Worm (Caenorhabditis elegans) whole organism, late embryonic: Measurements from ENCODE around the gene ugt-58.

ENCODE experiments used
- K02D7.2 ChIP-seq: sonication (generic microtip); optimal IDR thresholded peaks from 2 replicates; lab custom pipeline; 2017; ENCODE audit warnings: mild to moderate bottlenecking, missing genetic modification characterization, missing compliant biosample characterization
- ahr-1 ChIP-seq: sonication (generic microtip); optimal IDR thresholded peaks from 2 replicates; lab custom pipeline; 2016; ENCODE audit warnings: missing genetic modification characterization, missing compliant biosample characterization
- ama-1 ChIP-seq: fragments of 150-350 bp; optimal IDR thresholded peaks from 2 replicates; lab custom pipeline; 2014
- ceh-18 ChIP-seq: sonication (generic microtip); optimal IDR thresholded peaks from 2 replicates; lab custom pipeline; 2016; ENCODE audit warnings: missing genetic modification characterization, missing compliant biosample characterization
- ceh-19 ChIP-seq: fragments of 200-800 bp; sonication (Bioruptor generic); optimal IDR thresholded peaks from 2 replicates; lab custom pipeline; 2018; ENCODE audit warnings: mild to moderate bottlenecking, missing genetic modification characterization, missing compliant biosample characterization
- ceh-2 ChIP-seq: sonication (generic microtip); optimal IDR thresholded peaks from 2 replicates; lab custom pipeline; 2016; ENCODE audit warnings: missing genotype, missing genetic modification characterization, missing compliant biosample characterization
- ceh-24 ChIP-seq: sonication (generic microtip); optimal IDR thresholded peaks from 2 replicates; lab custom pipeline; 2016; ENCODE audit warnings: mild to moderate bottlenecking, missing genetic modification characterization, missing compliant biosample characterization
- ceh-34 ChIP-seq: sonication (generic microtip); optimal IDR thresholded peaks from 2 replicates; lab custom pipeline; 2016; ENCODE audit warnings: mild to moderate bottlenecking, missing genetic modification characterization, missing compliant biosample characterization
- ceh-45 ChIP-seq: fragments of 200-800 bp; sonication (Bioruptor generic); IDR thresholded peaks from 2 replicates; pipeline ENCODE4 v1.3.6; 2022; ENCODE audit warnings: missing genetic modification reagents, missing genetic modification characterization, missing compliant biosample characterization
- ceh-48 ChIP-seq: sonication (generic microtip); optimal IDR thresholded peaks from 2 replicates; lab custom pipeline; 2016; ENCODE audit warnings: missing genetic modification characterization, inconsistent platforms, missing compliant biosample characterization
- ceh-6 ChIP-seq: fragments of 200-800 bp; sonication (Bioruptor generic); optimal IDR thresholded peaks from 2 replicates; lab custom pipeline; 2018; ENCODE audit warnings: mild to moderate bottlenecking, missing genetic modification characterization, missing compliant biosample characterization
- ceh-9 ChIP-seq: sonication (generic microtip); optimal IDR thresholded peaks from 2 replicates; lab custom pipeline; 2016; ENCODE audit warnings: mild to moderate bottlenecking, missing genetic modification characterization, inconsistent platforms, missing compliant biosample characterization
- dmd-4 ChIP-seq: sonication (generic microtip); optimal IDR thresholded peaks from 2 replicates; lab custom pipeline; 2016; ENCODE audit warnings: borderline replicate concordance, missing genetic modification characterization, missing compliant biosample characterization
- dve-1 ChIP-seq: sonication (generic microtip); optimal IDR thresholded peaks from 2 replicates; lab custom pipeline; 2017; ENCODE audit warnings: antibody characterized with exemption, mild to moderate bottlenecking, missing genetic modification characterization, missing compliant biosample characterization
- elt-4 ChIP-seq: sonication (generic microtip); optimal IDR thresholded peaks from 2 replicates; lab custom pipeline; 2016; ENCODE audit warnings: missing genetic modification characterization, missing compliant biosample characterization
- ets-4 ChIP-seq: sonication (generic microtip); optimal IDR thresholded peaks from 2 replicates; lab custom pipeline; 2016; ENCODE audit warnings: missing genetic modification characterization, missing compliant biosample characterization
- fkh-10 ChIP-seq: fragments of 150-350 bp; optimal IDR thresholded peaks from 2 replicates; lab custom pipeline; 2014; ENCODE audit warnings: missing biosample characterization, missing genetic modification reagents, missing genetic modification characterization
- fkh-6 ChIP-seq: sonication (generic microtip); optimal IDR thresholded peaks from 2 replicates; lab custom pipeline; 2016; ENCODE audit warnings: missing genetic modification characterization, missing compliant biosample characterization
- gmeb-2 ChIP-seq: sonication (generic microtip); optimal IDR thresholded peaks from 2 replicates; lab custom pipeline; 2016; ENCODE audit warnings: missing genetic modification characterization, inconsistent platforms, missing compliant biosample characterization
- hlh-13 ChIP-seq: fragments of 200-800 bp; sonication (Bioruptor generic); optimal IDR thresholded peaks from 2 replicates; lab custom pipeline; 2018; ENCODE audit warnings: mild to moderate bottlenecking, missing genetic modification characterization, missing compliant biosample characterization
- hlh-15 ChIP-seq: sonication (generic microtip); optimal IDR thresholded peaks from 2 replicates; lab custom pipeline; 2016; ENCODE audit warnings: missing genetic modification characterization, missing compliant biosample characterization
- hlh-30 ChIP-seq: sonication (generic microtip); optimal IDR thresholded peaks from 2 replicates; lab custom pipeline; 2017; ENCODE audit warnings: antibody characterized with exemption, missing genetic modification characterization, missing compliant biosample characterization; ENCODE audit not compliant: insufficient read depth
- hlh-8 ChIP-seq: sonication (generic microtip); optimal IDR thresholded peaks from 2 replicates; lab custom pipeline; 2016; ENCODE audit warnings: missing genotype, missing genetic modification characterization, missing compliant biosample characterization
- lim-6 ChIP-seq: sonication (generic microtip); optimal IDR thresholded peaks from 2 replicates; lab custom pipeline; 2016; ENCODE audit warnings: missing genetic modification characterization, missing compliant biosample characterization
- lin-11 ChIP-seq: fragments of 200-800 bp; sonication (Bioruptor generic); optimal IDR thresholded peaks from 2 replicates; lab custom pipeline; 2018; ENCODE audit warnings: mild to moderate bottlenecking, missing genetic modification characterization, missing compliant biosample characterization
- madf-2 ChIP-seq: sonication (generic microtip); optimal IDR thresholded peaks from 2 replicates; lab custom pipeline; 2017; ENCODE audit warnings: missing genetic modification characterization, missing compliant biosample characterization
- mec-3 ChIP-seq: sonication (generic microtip); optimal IDR thresholded peaks from 2 replicates; lab custom pipeline; 2016; ENCODE audit warnings: borderline replicate concordance, missing genetic modification characterization, missing compliant biosample characterization
- npax-4 ChIP-seq: sonication (generic microtip); optimal IDR thresholded peaks from 2 replicates; lab custom pipeline; 2016; ENCODE audit warnings: missing genetic modification characterization, missing compliant biosample characterization
- pag-3 ChIP-seq: sonication (generic microtip); optimal IDR thresholded peaks from 2 replicates; lab custom pipeline; 2016; ENCODE audit warnings: missing compliant biosample characterization, missing genetic modification characterization, borderline replicate concordance
- pat-9 ChIP-seq: fragments of 200-800 bp; sonication (Bioruptor generic); optimal IDR thresholded peaks from 2 replicates; lab custom pipeline; 2018; ENCODE audit warnings: mild to moderate bottlenecking, missing genetic modification characterization, moderate library complexity, missing compliant biosample characterization
- pha-2 ChIP-seq: sonication (generic microtip); optimal IDR thresholded peaks from 2 replicates; lab custom pipeline; 2017; ENCODE audit warnings: mild to moderate bottlenecking, missing genetic modification characterization, missing compliant biosample characterization
- pha-4 ChIP-seq: fragments of 150-350 bp; optimal IDR thresholded peaks from 2 replicates; lab custom pipeline; 2018; ENCODE audit warnings: missing biosample characterization, missing genetic modification reagents, missing genetic modification characterization
- ref-2 ChIP-seq: sonication (generic microtip); optimal IDR thresholded peaks from 2 replicates; lab custom pipeline; 2016; ENCODE audit warnings: missing genetic modification characterization, missing compliant biosample characterization
- rnt-1 ChIP-seq: sonication (generic microtip); optimal IDR thresholded peaks from 2 replicates; lab custom pipeline; 2016; ENCODE audit warnings: missing genetic modification characterization, missing compliant biosample characterization
- sdc-2 ChIP-seq: sonication (generic microtip); optimal IDR thresholded peaks from 2 replicates; lab custom pipeline; 2016; ENCODE audit warnings: missing genotype, missing genetic modification characterization, missing compliant biosample characterization
- sox-4 ChIP-seq: sonication (generic microtip); optimal IDR thresholded peaks from 2 replicates; lab custom pipeline; 2017; ENCODE audit warnings: mild to moderate bottlenecking, missing genetic modification characterization, inconsistent platforms, missing compliant biosample characterization
- syd-9 ChIP-seq: sonication (generic microtip); optimal IDR thresholded peaks from 2 replicates; lab custom pipeline; 2016; ENCODE audit warnings: mild to moderate bottlenecking, missing genetic modification characterization, moderate library complexity, missing compliant biosample characterization
- tbx-2 ChIP-seq: sonication (generic microtip); optimal IDR thresholded peaks from 2 replicates; lab custom pipeline; 2016; ENCODE audit warnings: missing genetic modification characterization, missing compliant biosample characterization
- unc-42 ChIP-seq: sonication (generic microtip); optimal IDR thresholded peaks from 2 replicates; lab custom pipeline; 2016; ENCODE audit warnings: missing genotype, missing genetic modification characterization, missing compliant biosample characterization
- unc-55 ChIP-seq: sonication (generic microtip); optimal IDR thresholded peaks from 2 replicates; lab custom pipeline; 2017; ENCODE audit warnings: missing biosample characterization, missing genetic modification reagents, missing genetic modification characterization
- unc-86 ChIP-seq: sonication (generic microtip); optimal IDR thresholded peaks from 2 replicates; lab custom pipeline; 2016; ENCODE audit warnings: missing genetic modification characterization, missing compliant biosample characterization
- zip-5 ChIP-seq: sonication (generic microtip); optimal IDR thresholded peaks from 2 replicates; lab custom pipeline; 2016; ENCODE audit warnings: missing genetic modification characterization, missing compliant biosample characterization

The ugt-58 gene

ce11 chrII:9566045-9566444, 20.5 kb downstream of the ugt-58 start (continued):
- TF ChIP-seq unc-86 (tag; lab: Kevin White, UChicago) (peak; percentile 88), unc-55 (GFP tag; lab: Kevin White, UChicago) (no peak), mec-3 (tag; lab: Kevin White, UChicago) (peak; percentile 10), tbx-2 (tag; lab: Kevin White, UChicago) (peak; percentile 67), elt-4 (no peak), fkh-6 (tag; lab: Kevin White, UChicago) (peak; percentile 88), zip-5 (tag; lab: Kevin White, UChicago) (peak; percentile 65), dmd-4 (tag; lab: Kevin White, UChicago) (peak; percentile 42), ceh-34 (tag; lab: Kevin White, UChicago) (peak; percentile 80), ceh-24 (tag; lab: Kevin White, UChicago) (peak; percentile 58), pha-2 (peak; percentile 75), hlh-13 (GFP tag; lab: Kevin White, UChicago) (peak; percentile 73), unc-42 (tag; lab: Kevin White, UChicago) (peak; percentile 38), ref-2 (peak; percentile 85), gmeb-2 (tag; lab: Kevin White, UChicago) (peak; percentile 81), rnt-1 (peak; percentile 63), ceh-48 (tag; lab: Kevin White, UChicago) (peak; percentile 73), syd-9 (tag; lab: Kevin White, UChicago) (peak; percentile 86), ceh-18 (tag; lab: Kevin White, UChicago) (peak; percentile 70)

ce11 chrII:9560895-9561294, 25.7 kb downstream of the ugt-58 start:
- no peak for TF ChIP-seq ets-4 (tag; lab: Kevin White, UChicago)
- TF ChIP-seq K02D7.2 (tag; lab: Kevin White, UChicago), result no peak
- no peak for TF ChIP-seq dve-1 (tag; lab: Kevin White, UChicago)
- TF ChIP-seq ceh-45 (GFP tag; lab: Robert Waterston, UW), result no peak
- no peak for TF ChIP-seq pha-2
- no peak for TF ChIP-seq hlh-30
- TF ChIP-seq ceh-19 (GFP tag; lab: Kevin White, UChicago), result no peak
- no peak for TF ChIP-seq unc-42 (tag; lab: Kevin White, UChicago)
- TF ChIP-seq sdc-2 (tag; lab: Kevin White, UChicago), result no peak
- no peak for TF ChIP-seq fkh-10 (GFP tag; lab: Kevin White, UChicago)
- no peak for TF ChIP-seq ref-2
- TF ChIP-seq fkh-6 (tag; lab: Kevin White, UChicago), result no peak
- no peak for TF ChIP-seq ceh-34 (tag; lab: Kevin White, UChicago)
- no peak for TF ChIP-seq madf-2
- TF ChIP-seq ceh-9 (tag; lab: Kevin White, UChicago), result no peak
- no peak for TF ChIP-seq lin-11 (tag; lab: Kevin White, UChicago)
- no peak for TF ChIP-seq hlh-15
- no peak for TF ChIP-seq pha-4 (tag; lab: Kevin White, UChicago)

ce11 chrII:9559929-9560328, 26.7 kb downstream of the ugt-58 start, which contains the start of gene F35H8.4:
Gene F35H8.4 (minus strand): TSS chrII:9560029.
- TF ChIP-seq ceh-2 (tag; lab: Kevin White, UChicago) (no peak), lim-6 (no peak), K02D7.2 (tag; lab: Kevin White, UChicago) (no peak), ceh-6 (GFP tag; lab: Kevin White, UChicago) (no peak), unc-42 (tag; lab: Kevin White, UChicago) (no peak), pag-3 (tag; lab: Kevin White, UChicago) (no peak), sox-4 (no peak), hlh-8 (tag; lab: Kevin White, UChicago) (no peak), pat-9 (tag; lab: Kevin White, UChicago) (no peak), hlh-13 (GFP tag; lab: Kevin White, UChicago) (no peak), lin-11 (tag; lab: Kevin White, UChicago) (no peak), ets-4 (tag; lab: Kevin White, UChicago) (no peak), npax-4 (tag; lab: Kevin White, UChicago) (no peak), ahr-1 (tag; lab: Kevin White, UChicago) (no peak), ama-1 (lab: Kevin White, UChicago) (no peak), ceh-45 (GFP tag; lab: Robert Waterston, UW) (no peak)
